Worm (Caenorhabditis elegans) whole organism, L4/young adult: ENCODE results near the gene tsp-8.

Experiments
- W03F9.2 ChIP-seq: fragments of 150-350 bp; optimal IDR thresholded peaks from 2 replicates; lab custom pipeline; 2014; ENCODE audit warnings: missing biosample characterization, missing genetic modification characterization
- dao-5 ChIP-seq: sonication (generic microtip); optimal IDR thresholded peaks from 2 replicates; lab custom pipeline; 2016; ENCODE audit warnings: missing genotype, missing genetic modification characterization, moderate library complexity, missing compliant biosample characterization
- him-1 ChIP-seq: sonication (generic microtip); optimal IDR thresholded peaks from 2 replicates; lab custom pipeline; 2016; ENCODE audit warnings: missing genotype, missing genetic modification reagents, missing genetic modification characterization, missing compliant biosample characterization

ce11 chrX:14757641-14758220 lies 28.4 kb upstream of the tsp-8 start:
- TF ChIP-seq him-1 (tag; lab: Kevin White, UChicago): no peak
- no peak for TF ChIP-seq W03F9.2
- TF ChIP-seq dao-5: no peak
